Worm (Caenorhabditis elegans) whole organism, late embryonic: ENCODE measurements around the gene M02B1.4.

Source experiments
- ama-1 ChIP-seq: fragments of 150-350 bp; optimal IDR thresholded peaks from 2 replicates; lab custom pipeline; 2014
- ceh-9 ChIP-seq: sonication (generic microtip); optimal IDR thresholded peaks from 2 replicates; lab custom pipeline; 2016; ENCODE audit warnings: mild to moderate bottlenecking, missing genetic modification characterization, inconsistent platforms, missing compliant biosample characterization
- che-1 ChIP-seq: sonication (generic microtip); optimal IDR thresholded peaks from 2 replicates; lab custom pipeline; 2016; ENCODE audit warnings: mild to moderate bottlenecking, missing genetic modification characterization, missing compliant biosample characterization
- elt-2 ChIP-seq: sonication (generic microtip); optimal IDR thresholded peaks from 2 replicates; lab custom pipeline; 2016; ENCODE audit warnings: missing genetic modification reagents, missing genetic modification characterization, missing compliant biosample characterization
- hlh-13 ChIP-seq: fragments of 200-800 bp; sonication (Bioruptor generic); optimal IDR thresholded peaks from 2 replicates; lab custom pipeline; 2018; ENCODE audit warnings: mild to moderate bottlenecking, missing genetic modification characterization, missing compliant biosample characterization
- lim-6 ChIP-seq: sonication (generic microtip); optimal IDR thresholded peaks from 2 replicates; lab custom pipeline; 2016; ENCODE audit warnings: missing genetic modification characterization, missing compliant biosample characterization
- madf-2 ChIP-seq: sonication (generic microtip); optimal IDR thresholded peaks from 2 replicates; lab custom pipeline; 2017; ENCODE audit warnings: missing genetic modification characterization, missing compliant biosample characterization
- nfya-1 ChIP-seq: sonication (generic microtip); optimal IDR thresholded peaks from 2 replicates; lab custom pipeline; 2017; ENCODE audit warnings: missing genetic modification characterization, mild to moderate bottlenecking, missing compliant biosample characterization, antibody characterized with exemption, moderate library complexity
- pqm-1 ChIP-seq: sonication (generic microtip); optimal IDR thresholded peaks from 2 replicates; lab custom pipeline; 2016; ENCODE audit warnings: missing genetic modification characterization, missing compliant biosample characterization
- tbx-7 ChIP-seq: sonication (generic microtip); optimal IDR thresholded peaks from 2 replicates; lab custom pipeline; 2016; ENCODE audit warnings: missing genotype, missing genetic modification characterization, missing compliant biosample characterization

- TF ChIP-seq pqm-1, result no peak
- TF ChIP-seq ceh-9 (tag; lab: Kevin White, UChicago), result no peak
- no peak for TF ChIP-seq madf-2 (tag; lab: Kevin White, UChicago)
- no peak for TF ChIP-seq ama-1
- TF ChIP-seq nfya-1 (tag; lab: Kevin White, UChicago), result no peak
- no peak for TF ChIP-seq hlh-13 (GFP tag; lab: Kevin White, UChicago)
- TF ChIP-seq lim-6 (tag; lab: Kevin White, UChicago), result no peak
- no peak for TF ChIP-seq elt-2
- TF ChIP-seq tbx-7, result no peak
- TF ChIP-seq che-1 (tag; lab: Kevin White, UChicago), result no peak
Observed at ce11 chrIV:12790871-12791270, 34.2 kb downstream of the M02B1.4 start, which contains the start of gene F07C6.2.
